Fruit fly (Drosophila melanogaster): ENCODE data around the gene CG9636.
A peak's percentile ranks its signal among the peaks of the same experiment; 100 is the strongest.

CG9636 gene

dm6 chr3R:8272573-8273165 lies 29.1 kb upstream of the CG9636 start:
- TF ChIP-seq kay (GFP tag; ENCODE audit: borderline replicate concordance) (no peak), CG12768 (GFP tag; optimal IDR thresholded peaks at IDR 0.05) (no peak), CG11617 (GFP tag; optimal IDR thresholded peaks at IDR 0.05) (no peak), Hr96 (GFP tag; optimal IDR thresholded peaks at IDR 0.05) (no peak), CG14711 (tag; optimal IDR thresholded peaks at IDR 0.05) (no peak), ovo (GFP tag; optimal IDR thresholded peaks at IDR 0.05) (no peak), CG5204 (GFP tag; optimal IDR thresholded peaks at IDR 0.05) (no peak), bab1 (GFP tag; optimal IDR thresholded peaks at IDR 0.05) (no peak), cic (GFP tag; optimal IDR thresholded peaks at IDR 0.05) (no peak)

- TF ChIP-seq Clk (GFP tag; optimal IDR thresholded peaks at IDR 0.05) (no peak), Mnt (GFP tag; optimal IDR thresholded peaks at IDR 0.05) (peak; percentile 100), toe (GFP tag; optimal IDR thresholded peaks at IDR 0.05) (no peak), cic (GFP tag; optimal IDR thresholded peaks at IDR 0.05) (no peak), kay (GFP tag; ENCODE audit: borderline replicate concordance) (no peak), CG11617 (GFP tag; optimal IDR thresholded peaks at IDR 0.05) (no peak), bab1 (GFP tag; optimal IDR thresholded peaks at IDR 0.05) (peak; percentile 56), cnc (optimal IDR thresholded peaks at IDR 0.05) (no peak), Hr96 (GFP tag; optimal IDR thresholded peaks at IDR 0.05) (no peak), ovo (GFP tag; optimal IDR thresholded peaks at IDR 0.05) (no peak), CG1620 (GFP tag; optimal IDR thresholded peaks at IDR 0.05) (no peak), CG7101 (tag; optimal IDR thresholded peaks at IDR 0.05) (peak; percentile 4)
Measured at dm6 chr3R:8269740-8270139, 26.1 kb upstream of the CG9636 start, which contains the start of gene CG9630. CG9630 (minus strand) TSS chr3R:8269896.

- TF ChIP-seq Clk (GFP tag; optimal IDR thresholded peaks at IDR 0.05) (no peak), CG12768 (GFP tag; optimal IDR thresholded peaks at IDR 0.05) (peak; percentile 86), CG1620 (GFP tag; optimal IDR thresholded peaks at IDR 0.05) (peak; percentile 68), pad (GFP tag; optimal IDR thresholded peaks at IDR 0.05) (peak; percentile 68), Mnt (GFP tag; optimal IDR thresholded peaks at IDR 0.05) (peak; percentile 63), CG11617 (GFP tag; optimal IDR thresholded peaks at IDR 0.05) (peak; percentile 84), Crg-1 (GFP tag; optimal IDR thresholded peaks at IDR 0.05) (peak; percentile 44), kay (GFP tag; ENCODE audit: borderline replicate concordance) (no peak), CG7045 (GFP tag; optimal IDR thresholded peaks at IDR 0.05) (peak; percentile 70), bab1 (GFP tag; optimal IDR thresholded peaks at IDR 0.05) (peak; percentile 51), cic (GFP tag; optimal IDR thresholded peaks at IDR 0.05) (no peak), Hr96 (GFP tag; optimal IDR thresholded peaks at IDR 0.05) (peak; percentile 47), CG7101 (tag; optimal IDR thresholded peaks at IDR 0.05) (peak; percentile 77), toe (GFP tag; optimal IDR thresholded peaks at IDR 0.05) (peak; percentile 79), tj (GFP tag; optimal IDR thresholded peaks at IDR 0.05) (peak; percentile 53), CG33017 (tag; optimal IDR thresholded peaks at IDR 0.05) (peak; percentile 73), cnc (optimal IDR thresholded peaks at IDR 0.05) (no peak), CG14711 (tag; optimal IDR thresholded peaks at IDR 0.05) (peak; percentile 66), ovo (GFP tag; optimal IDR thresholded peaks at IDR 0.05) (peak; percentile 64), CG5204 (GFP tag; optimal IDR thresholded peaks at IDR 0.05) (peak; percentile 69)
Measured at dm6 chr3R:8264302-8265080, 20.9 kb upstream of the CG9636 start, which contains the start of the genes RPA1 and Mcm2. RPA1 (minus strand) TSS chr3R:8264451. Mcm2 (plus strand) TSS chr3R:8264970.

dm6 chr3R:8261634-8262033 lies 18.0 kb upstream of the CG9636 start:
- no peak for TF ChIP-seq CG11617 (GFP tag; optimal IDR thresholded peaks at IDR 0.05)
- TF ChIP-seq Hr96 (GFP tag; optimal IDR thresholded peaks at IDR 0.05), result no peak
- TF ChIP-seq kay (GFP tag; ENCODE audit: borderline replicate concordance), result peak; percentile 92
- TF ChIP-seq CG33017 (tag; optimal IDR thresholded peaks at IDR 0.05), result peak; percentile 4
- TF ChIP-seq ovo (GFP tag; optimal IDR thresholded peaks at IDR 0.05), result peak; percentile 8

- TF ChIP-seq CG5204 (GFP tag; optimal IDR thresholded peaks at IDR 0.05), result no peak
- no peak for TF ChIP-seq pad (GFP tag; optimal IDR thresholded peaks at IDR 0.05)
- TF ChIP-seq bab1 (GFP tag; optimal IDR thresholded peaks at IDR 0.05), result no peak
- TF ChIP-seq Hr96 (GFP tag; optimal IDR thresholded peaks at IDR 0.05), result no peak
- TF ChIP-seq CG33017 (tag; optimal IDR thresholded peaks at IDR 0.05), result no peak
- TF ChIP-seq Clk (GFP tag; optimal IDR thresholded peaks at IDR 0.05), result no peak
- TF ChIP-seq CG12768 (GFP tag; optimal IDR thresholded peaks at IDR 0.05), result no peak
- TF ChIP-seq CG14711 (tag; optimal IDR thresholded peaks at IDR 0.05), result no peak
- no peak for TF ChIP-seq CG7045 (GFP tag; optimal IDR thresholded peaks at IDR 0.05)
- TF ChIP-seq Crg-1 (GFP tag; optimal IDR thresholded peaks at IDR 0.05), result no peak
- no peak for TF ChIP-seq kay (GFP tag; ENCODE audit: borderline replicate concordance)
- no peak for TF ChIP-seq CG1620 (GFP tag; optimal IDR thresholded peaks at IDR 0.05)
- TF ChIP-seq CG11617 (GFP tag; optimal IDR thresholded peaks at IDR 0.05), result no peak
- TF ChIP-seq Mnt (GFP tag; optimal IDR thresholded peaks at IDR 0.05), result no peak
- TF ChIP-seq toe (GFP tag; optimal IDR thresholded peaks at IDR 0.05), result no peak
- no peak for TF ChIP-seq CG7101 (tag; optimal IDR thresholded peaks at IDR 0.05)
- no peak for TF ChIP-seq ovo (GFP tag; optimal IDR thresholded peaks at IDR 0.05)
- no peak for TF ChIP-seq tj (GFP tag; optimal IDR thresholded peaks at IDR 0.05)
Measured at dm6 chr3R:8256040-8256439, 12.4 kb upstream of the CG9636 start.

- TF ChIP-seq Mnt (GFP tag; optimal IDR thresholded peaks at IDR 0.05), result no peak
- TF ChIP-seq tj (GFP tag; optimal IDR thresholded peaks at IDR 0.05), result no peak
- TF ChIP-seq CG14711 (tag; optimal IDR thresholded peaks at IDR 0.05), result no peak
- TF ChIP-seq Clk (GFP tag; optimal IDR thresholded peaks at IDR 0.05), result no peak
- no peak for TF ChIP-seq toe (GFP tag; optimal IDR thresholded peaks at IDR 0.05)
- TF ChIP-seq CG7101 (tag; optimal IDR thresholded peaks at IDR 0.05), result no peak
- no peak for TF ChIP-seq CG1620 (GFP tag; optimal IDR thresholded peaks at IDR 0.05)
- no peak for TF ChIP-seq Crg-1 (GFP tag; optimal IDR thresholded peaks at IDR 0.05)
- no peak for TF ChIP-seq cnc (optimal IDR thresholded peaks at IDR 0.05)
- no peak for TF ChIP-seq CG33017 (tag; optimal IDR thresholded peaks at IDR 0.05)
- no peak for TF ChIP-seq CG11617 (GFP tag; optimal IDR thresholded peaks at IDR 0.05)
- no peak for TF ChIP-seq CG5204 (GFP tag; optimal IDR thresholded peaks at IDR 0.05)
- no peak for TF ChIP-seq kay (GFP tag; ENCODE audit: borderline replicate concordance)
- TF ChIP-seq pad (GFP tag; optimal IDR thresholded peaks at IDR 0.05), result no peak
- TF ChIP-seq cic (GFP tag; optimal IDR thresholded peaks at IDR 0.05), result no peak
Measured at dm6 chr3R:8254347-8254746, 10.8 kb upstream of the CG9636 start.

Measured in whole organism, adult.